Worm (Caenorhabditis elegans): ENCODE data around the gene srd-70.

The srd-70 gene

DNA sequence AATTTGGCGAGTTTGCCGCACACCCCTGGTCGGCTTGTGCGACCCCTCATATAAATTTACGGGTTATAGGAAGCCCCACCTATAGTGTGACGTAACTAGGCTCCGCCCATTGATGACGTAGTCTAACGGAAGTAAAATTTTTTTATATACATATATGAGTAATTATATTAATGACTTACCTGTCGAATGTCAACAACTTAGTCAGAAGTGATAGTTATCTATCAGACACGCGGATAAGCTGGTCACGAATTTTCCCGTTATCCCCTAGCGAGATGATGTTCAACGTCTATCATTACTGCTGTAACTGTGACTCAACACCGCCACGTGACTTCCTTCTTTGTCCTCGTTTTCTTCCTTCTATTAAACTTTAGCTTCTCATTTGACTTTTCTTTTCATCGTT lies at the start of gene srd-70:
Gene srd-70, plus strand, starts transcription at position 301 of the 400 bp plus-strand sequence.
- TF ChIP-seq lin-15B (tag; optimal IDR thresholded peaks at IDR 0.05) = no peak
- TF ChIP-seq mep-1 (tag; optimal IDR thresholded peaks at IDR 0.05) = no peak
- no peak for TF ChIP-seq mdl-1 (tag; optimal IDR thresholded peaks at IDR 0.05)
- no peak for TF ChIP-seq ceh-32 (tag; optimal IDR thresholded peaks at IDR 0.05; ENCODE audit: poor library complexity)
- TF ChIP-seq attf-4 (tag; optimal IDR thresholded peaks at IDR 0.05) = no peak
- no peak for TF ChIP-seq zip-2 (tag; optimal IDR thresholded peaks at IDR 0.05)

- TF ChIP-seq F49E8.2 (tag; optimal IDR thresholded peaks at IDR 0.05; ENCODE audit: borderline replicate concordance) (no peak), aha-1 (tag) (peak; percentile 64)
These were observed 47.1 kb upstream of the srd-70 start for ce11 chrV:20406817-20407216.

DNA sequence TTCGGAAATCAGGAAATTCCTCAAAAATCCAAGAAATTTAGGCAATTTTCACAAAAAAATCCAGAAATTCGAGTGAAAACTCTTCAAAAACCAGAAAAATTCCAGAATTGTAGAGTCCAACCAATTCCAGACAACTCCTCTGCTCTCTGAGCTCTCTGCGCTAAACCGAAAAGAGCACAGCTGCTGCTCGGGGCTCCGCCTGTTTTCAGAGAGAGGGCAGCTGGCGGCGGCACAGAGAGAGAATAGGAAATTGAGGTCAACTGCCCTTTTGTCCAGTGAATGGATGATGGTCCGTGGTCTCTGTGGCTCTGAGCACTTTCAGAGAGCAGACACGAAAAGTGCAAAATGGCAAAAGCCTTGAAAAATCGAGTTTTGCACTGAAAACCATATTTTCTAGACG lies 44.9 kb upstream of the srd-70 start:
- peak; percentile 50; the same call in 1 of the 2 replicates for TF ChIP-seq set-16 (GFP tag; IDR thresholded peaks at IDR 0.05)
- TF ChIP-seq aly-2 (tag; optimal IDR thresholded peaks at IDR 0.05) = no peak
- no peak for TF ChIP-seq ZK337.2 (GFP tag; IDR thresholded peaks at IDR 0.05)

DNA sequence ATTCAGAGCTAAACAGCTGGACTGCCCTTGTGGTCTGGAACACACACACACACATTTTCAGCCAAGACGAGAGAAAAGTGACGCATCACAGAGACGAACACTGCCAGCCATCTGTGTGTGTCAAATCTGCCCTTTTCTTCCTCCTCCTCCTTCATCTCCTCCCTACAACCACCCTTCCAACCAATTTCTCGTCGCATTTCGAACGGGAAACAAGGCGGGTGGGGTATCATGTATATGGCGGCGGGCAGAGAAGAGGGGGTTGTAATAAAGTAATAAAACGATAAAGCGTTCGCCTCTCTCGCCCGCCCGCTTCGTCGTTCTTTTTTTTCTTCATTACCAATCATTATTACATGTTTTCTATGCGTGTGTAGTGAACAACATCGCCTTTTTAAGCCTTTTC lies 43.6 kb upstream of the srd-70 start:
- TF ChIP-seq spr-3 (GFP tag; optimal IDR thresholded peaks at IDR 0.05) (no peak), lin-1 (GFP tag; IDR thresholded peaks at IDR 0.05) (no peak), dpl-1 (GFP tag; optimal IDR thresholded peaks at IDR 0.05) (no peak), unc-62 (GFP tag; optimal IDR thresholded peaks at IDR 0.05 in 1 of 2) (peak in 1 of 2 experiments; percentile 41), unc-62 (tag; optimal IDR thresholded peaks at IDR 0.05) (no peak), saeg-2 (GFP tag; IDR thresholded peaks at IDR 0.05) (no peak), ceh-44 (GFP tag; IDR thresholded peaks at IDR 0.05) (no peak), dve-1 (tag; optimal IDR thresholded peaks at IDR 0.05; ENCODE audit: insufficient read depth) (peak; percentile 30), F49E8.2 (tag; optimal IDR thresholded peaks at IDR 0.05; ENCODE audit: borderline replicate concordance) (no peak), nhr-77 (tag; optimal IDR thresholded peaks at IDR 0.05) (no peak), lin-39 (tag; optimal IDR thresholded peaks at IDR 0.05) (no peak), zag-1 (tag; optimal IDR thresholded peaks at IDR 0.05) (no peak), arid-1 (GFP tag; conservative IDR thresholded peaks at IDR 0.05) (no peak), nhr-48 (tag; optimal IDR thresholded peaks at IDR 0.05) (no peak), mep-1 (tag; optimal IDR thresholded peaks at IDR 0.05) (no peak), nhr-28 (tag; optimal IDR thresholded peaks at IDR 0.05) (peak; percentile 5), hlh-11 (tag; optimal IDR thresholded peaks at IDR 0.05) (peak; percentile 2), R02D3.7 (tag; optimal IDR thresholded peaks at IDR 0.05) (no peak), hlh-30 (tag; optimal IDR thresholded peaks at IDR 0.05; ENCODE audit: insufficient read depth) (no peak), php-3 (GFP tag; IDR thresholded peaks at IDR 0.05) (0 out of 2 replicates have a peak, but pooled peaks have one; percentile 7), mxl-3 (GFP tag; optimal IDR thresholded peaks at IDR 0.05) (peak; percentile 17), gei-8 (GFP tag; optimal IDR thresholded peaks at IDR 0.05) (no peak), duxl-1 (tag; optimal IDR thresholded peaks at IDR 0.05; ENCODE audit: poor library complexity) (peak; percentile 8), egl-43 (GFP tag; IDR thresholded peaks at IDR 0.05) (0 out of 2 replicates have a peak, but pooled peaks have one; percentile 33), daf-12 (tag; optimal IDR thresholded peaks at IDR 0.05) (no peak), nhr-11 (tag; optimal IDR thresholded peaks at IDR 0.05) (no peak), ceh-20 (GFP tag; IDR thresholded peaks at IDR 0.05) (no peak), nhr-76 (tag; optimal IDR thresholded peaks at IDR 0.05) (no peak), F37D6.2 (tag; optimal IDR thresholded peaks at IDR 0.05) (no peak), lin-38 (GFP tag; IDR thresholded peaks at IDR 0.05) (no peak), lsy-2 (tag; optimal IDR thresholded peaks at IDR 0.05) (no peak)

Measured in whole organism, L4 larva.